Fruit fly (Drosophila melanogaster): ENCODE measurements around the gene fz2.

- TF ChIP-seq NFAT (GFP tag; IDR thresholded peaks at IDR 0.05) (no peak), Mrtf (GFP tag; IDR thresholded peaks at IDR 0.05) (no peak), Meics (GFP tag; optimal IDR thresholded peaks at IDR 0.05) (no peak), Dp (GFP tag; optimal IDR thresholded peaks at IDR 0.05) (no peak), CG10274 (GFP tag; optimal IDR thresholded peaks at IDR 0.05) (no peak), Antp (GFP tag; optimal IDR thresholded peaks at IDR 0.05) (no peak), Hr3 (GFP tag; optimal IDR thresholded peaks at IDR 0.05) (no peak), pzg (GFP tag; optimal IDR thresholded peaks at IDR 0.05) (no peak), usp (GFP tag; optimal IDR thresholded peaks at IDR 0.05) (no peak), CG1832 (GFP tag; optimal IDR thresholded peaks at IDR 0.05) (no peak), maf-S (GFP tag; optimal IDR thresholded peaks at IDR 0.05) (no peak), jigr1 (GFP tag; IDR thresholded peaks at IDR 0.05) (no peak)
Measured at dm6 chr3L:19151938-19152517, 83.1 kb downstream of the fz2 start.
